Worm (Caenorhabditis elegans) whole organism, young adult: Measurements from ENCODE around the gene tbc-14.

Experiments
- B0336.3 ChIP-seq: fragments of 200-800 bp; sonication (Bioruptor generic); IDR thresholded peaks from 2 replicates; pipeline ENCODE4 v1.3.6; 2022; ENCODE audit warnings: missing genetic modification characterization, missing compliant biosample characterization
- F23B12.7 ChIP-seq: sonication (generic microtip); optimal IDR thresholded peaks from 2 replicates; lab custom pipeline; 2017; ENCODE audit warnings: missing genetic modification characterization, mild to moderate bottlenecking, missing compliant biosample characterization, antibody characterized with exemption, moderate library complexity; ENCODE audit not compliant: insufficient read depth
- K11D2.4 ChIP-seq: fragments of 200-800 bp; sonication (Bioruptor generic); IDR thresholded peaks from 2 replicates; pipeline ENCODE4 v1.3.6; 2022; ENCODE audit warnings: missing genetic modification reagents, missing genetic modification characterization, missing compliant biosample characterization
- Y56A3A.18 ChIP-seq: fragments of 200-800 bp; sonication (Bioruptor generic); IDR thresholded peaks from 2 replicates; pipeline ENCODE4 v1.3.6; 2022; ENCODE audit warnings: missing genetic modification reagents, missing genetic modification characterization, missing compliant biosample characterization
- akir-1 ChIP-seq: fragments of 200-800 bp; sonication (Bioruptor generic); optimal IDR thresholded peaks from 2 replicates; lab custom pipeline; 2018; ENCODE audit warnings: mild to moderate bottlenecking, missing genetic modification characterization, moderate library complexity, missing compliant biosample characterization
- atf-7 ChIP-seq: sonication (generic microtip); optimal IDR thresholded peaks from 2 replicates; lab custom pipeline; 2017; ENCODE audit warnings: mild to moderate bottlenecking, missing genetic modification characterization, missing compliant biosample characterization
- attf-3 ChIP-seq: fragments of 200-800 bp; sonication (Bioruptor generic); conservative IDR thresholded peaks from 2 replicates; pipeline ENCODE4 v1.3.6; 2022; ENCODE audit warnings: missing genetic modification reagents, missing genetic modification characterization, missing compliant biosample characterization
- attf-5 ChIP-seq: fragments of 200-800 bp; sonication (Bioruptor generic); optimal IDR thresholded peaks from 2 replicates; lab custom pipeline; 2018; ENCODE audit warnings: mild to moderate bottlenecking, missing genetic modification characterization, missing compliant biosample characterization
- ccch-3 ChIP-seq: fragments of 200-800 bp; sonication (Bioruptor generic); optimal IDR thresholded peaks from 2 replicates; lab custom pipeline; 2018; ENCODE audit warnings: mild to moderate bottlenecking, missing genetic modification characterization, missing compliant biosample characterization
- cebp-1 ChIP-seq, 2 experiments: fragments of 200-800 bp in 1 of 2; sonication (Bioruptor generic) in 1 of 2; sonication (generic microtip) in 1 of 2; IDR thresholded peaks in 1 of 2; optimal IDR thresholded peaks in 1 of 2; 2 replicates each; pipeline versions ENCODE4 v1.3.6 to Lab custom; 2017 to 2022; ENCODE audit warnings: missing compliant biosample characterization in 2 of 2, missing genetic modification characterization in 2 of 2, mild to moderate bottlenecking in 1 of 2, missing genetic modification reagents in 1 of 2, moderate library complexity in 1 of 2
- cebp-2 ChIP-seq: fragments of 200-800 bp; sonication (Bioruptor generic); IDR thresholded peaks from 2 replicates; pipeline ENCODE4 v1.3.6; 2022; ENCODE audit warnings: missing genetic modification characterization, missing compliant biosample characterization
- ceh-27 ChIP-seq: fragments of 200-800 bp; sonication (Bioruptor generic); optimal IDR thresholded peaks from 2 replicates; lab custom pipeline; 2018; ENCODE audit warnings: mild to moderate bottlenecking, missing genetic modification characterization, moderate library complexity, missing compliant biosample characterization
- chd-7 ChIP-seq: sonication (generic microtip); optimal IDR thresholded peaks from 2 replicates; lab custom pipeline; 2016; ENCODE audit warnings: mild to moderate bottlenecking, missing genetic modification characterization, moderate library complexity, missing compliant biosample characterization
- dox-1 ChIP-seq: fragments of 200-800 bp; sonication (Bioruptor generic); IDR thresholded peaks from 2 replicates; pipeline ENCODE4 v1.3.6; 2022; ENCODE audit warnings: missing genetic modification reagents, missing genetic modification characterization, missing compliant biosample characterization
- egl-44 ChIP-seq: fragments of 200-800 bp; sonication (Bioruptor generic); IDR thresholded peaks from 2 replicates; pipeline ENCODE4 v1.3.6; 2022; ENCODE audit warnings: missing genetic modification reagents, missing genetic modification characterization, missing compliant biosample characterization
- ets-4 ChIP-seq: fragments of 200-800 bp; sonication (Bioruptor generic); optimal IDR thresholded peaks from 2 replicates; lab custom pipeline; 2018; ENCODE audit warnings: mild to moderate bottlenecking, missing genetic modification characterization, missing compliant biosample characterization
- him-1 ChIP-seq: sonication (generic microtip); optimal IDR thresholded peaks from 2 replicates; lab custom pipeline; 2016; ENCODE audit warnings: missing genotype, missing genetic modification reagents, missing genetic modification characterization, missing compliant biosample characterization
- hmg-1.2 ChIP-seq: fragments of 200-800 bp; sonication (Bioruptor generic); IDR thresholded peaks from 2 replicates; pipeline ENCODE4 v1.3.6; 2022; ENCODE audit warnings: missing genetic modification reagents, missing genetic modification characterization, missing compliant biosample characterization
- let-607 ChIP-seq, 2 experiments: fragments of 200-800 bp in 1 of 2; sonication (Bioruptor generic) in 1 of 2; sonication (generic microtip) in 1 of 2; optimal IDR thresholded peaks; 2 replicates each; lab custom pipeline; 2016 to 2018; ENCODE audit warnings: mild to moderate bottlenecking in 2 of 2, missing compliant biosample characterization in 2 of 2, missing genetic modification characterization in 2 of 2, moderate library complexity in 2 of 2, missing genotype in 1 of 2
- lin-35 ChIP-seq, 3 experiments: fragments of 150-350 bp in 2 of 3; sonication (generic microtip) in 1 of 3; optimal IDR thresholded peaks; 2 replicates each; lab custom pipeline; 2014 to 2018; ENCODE audit warnings: missing biosample characterization in 3 of 3, missing genetic modification characterization in 3 of 3, missing genetic modification reagents in 3 of 3
- lin-40 ChIP-seq: sonication (generic microtip); optimal IDR thresholded peaks from 2 replicates; lab custom pipeline; 2016; ENCODE audit warnings: missing genetic modification characterization, mild to moderate bottlenecking, missing compliant biosample characterization, missing genotype, missing genetic modification reagents
- lin-54 ChIP-seq: fragments of 200-800 bp; sonication (Bioruptor generic); optimal IDR thresholded peaks from 2 replicates; lab custom pipeline; 2018; ENCODE audit warnings: mild to moderate bottlenecking, missing genetic modification characterization, missing compliant biosample characterization
- lsl-1 ChIP-seq: fragments of 200-800 bp; sonication (Bioruptor generic); optimal IDR thresholded peaks from 2 replicates; lab custom pipeline; 2018; ENCODE audit warnings: mild to moderate bottlenecking, missing genetic modification characterization, moderate library complexity, missing compliant biosample characterization
- madf-3 ChIP-seq: fragments of 200-800 bp; sonication (Bioruptor generic); IDR thresholded peaks from 2 replicates; pipeline ENCODE4 v1.3.6; 2022; ENCODE audit warnings: missing genetic modification reagents, missing genetic modification characterization, missing compliant biosample characterization
- mes-4 ChIP-seq: sonication (generic microtip); optimal IDR thresholded peaks from 2 replicates; lab custom pipeline; 2016; ENCODE audit warnings: missing genotype, missing genetic modification characterization, missing compliant biosample characterization
- nfya-2 ChIP-seq: fragments of 200-800 bp; sonication (Bioruptor generic); IDR thresholded peaks from 2 replicates; pipeline ENCODE4 v1.3.6; 2022; ENCODE audit warnings: missing genetic modification reagents, missing genetic modification characterization, missing compliant biosample characterization
- nfyb-1 ChIP-seq: fragments of 200-800 bp; sonication (Bioruptor generic); IDR thresholded peaks from 2 replicates; pipeline ENCODE4 v1.3.6; 2022; ENCODE audit warnings: missing genetic modification reagents, missing genetic modification characterization, missing compliant biosample characterization
- nhr-80 ChIP-seq: sonication (generic microtip); optimal IDR thresholded peaks from 2 replicates; lab custom pipeline; 2016; ENCODE audit warnings: missing genetic modification characterization, missing compliant biosample characterization
- repo-1 ChIP-seq: sonication (generic microtip); optimal IDR thresholded peaks from 2 replicates; lab custom pipeline; 2017; ENCODE audit warnings: mild to moderate bottlenecking, missing genetic modification characterization, missing compliant biosample characterization
- sdz-38 ChIP-seq: sonication (generic microtip); optimal IDR thresholded peaks from 2 replicates; lab custom pipeline; 2016; ENCODE audit warnings: missing genotype, missing genetic modification characterization, missing compliant biosample characterization
- snpc-4 ChIP-seq, 5 experiments: fragments of 150-350 bp in 1 of 5; sonication (generic microtip) in 4 of 5; optimal IDR thresholded peaks; 2 replicates each; lab custom pipeline; 2014 to 2018; ENCODE audit warnings: missing genetic modification characterization in 5 of 5, missing biosample characterization in 3 of 5, antibody characterized with exemption in 2 of 5, mild to moderate bottlenecking in 2 of 5, missing compliant biosample characterization in 2 of 5, missing genotype in 2 of 5, moderate library complexity in 2 of 5, missing genetic modification reagents in 1 of 5
- tbx-9 ChIP-seq: sonication (generic microtip); optimal IDR thresholded peaks from 2 replicates; lab custom pipeline; 2016; ENCODE audit warnings: borderline replicate concordance, missing genetic modification characterization, inconsistent platforms, missing compliant biosample characterization
- unc-62 ChIP-seq: fragments of 150-350 bp; optimal IDR thresholded peaks from 2 replicates; lab custom pipeline; 2014; ENCODE audit warnings: missing biosample characterization, missing genetic modification reagents, missing genetic modification characterization
- zfh-2 ChIP-seq: fragments of 200-800 bp; sonication (Bioruptor generic); conservative IDR thresholded peaks from 2 replicates; pipeline ENCODE4 v1.3.6; 2022; ENCODE audit warnings: missing genetic modification reagents, missing genetic modification characterization, missing compliant biosample characterization
- ztf-22 ChIP-seq: fragments of 200-800 bp; sonication (Bioruptor generic); optimal IDR thresholded peaks from 2 replicates; lab custom pipeline; 2018; ENCODE audit warnings: mild to moderate bottlenecking, missing genetic modification characterization, moderate library complexity, missing compliant biosample characterization
- ztf-25 ChIP-seq: fragments of 200-800 bp; sonication (Bioruptor generic); IDR thresholded peaks from 2 replicates; pipeline ENCODE4 v1.3.6; 2022; ENCODE audit warnings: missing genetic modification reagents, missing genetic modification characterization, missing compliant biosample characterization
- ztf-26 ChIP-seq: sonication (generic microtip); optimal IDR thresholded peaks from 2 replicates; lab custom pipeline; 2017; ENCODE audit warnings: missing genetic modification characterization, missing compliant biosample characterization
- ztf-6 ChIP-seq: fragments of 200-800 bp; sonication (Bioruptor generic); IDR thresholded peaks from 2 replicates; pipeline ENCODE4 v1.3.6; 2022; ENCODE audit warnings: missing genetic modification reagents, missing genetic modification characterization, missing compliant biosample characterization

tbc-14 gene

ce11 chrII:13469043-13469652 lies 21.8 kb upstream of the tbc-14 start, which contains the start of gene E01G4.3 (continued):
- TF ChIP-seq mes-4 (no peak), lin-40 (tag; lab: Kevin White, UChicago) (peak; percentile 66), tbx-9 (no peak), cebp-2 (GFP tag; lab: Robert Waterston, UW) (no peak), nfya-2 (GFP tag; lab: Robert Waterston, UW) (no peak), unc-62 (GFP tag; lab: Kevin White, UChicago) (no peak), attf-5 (GFP tag; lab: Kevin White, UChicago) (peak; percentile 11), B0336.3 (GFP tag; lab: Robert Waterston, UW) (peak; percentile 54; the same call in 1 of the 2 replicates), F23B12.7 (tag; lab: Kevin White, UChicago) (no peak), him-1 (tag; lab: Kevin White, UChicago) (no peak), ets-4 (GFP tag; lab: Kevin White, UChicago) (peak; percentile 27), akir-1 (GFP tag; lab: Kevin White, UChicago) (no peak), zfh-2 (GFP tag; lab: Robert Waterston, UW) (no peak), ccch-3 (no peak), nfyb-1 (peak; percentile 59; the same call in 1 of the 2 replicates), sdz-38 (tag; lab: Kevin White, UChicago) (no peak), lsl-1 (GFP tag; lab: Kevin White, UChicago) (no peak), egl-44 (GFP tag; lab: Robert Waterston, UW) (0 out of 2 replicates have a peak, but pooled peaks have one; percentile 11)
- TF ChIP-seq, all 124 proteins: peak for 17

ce11 chrII:13467838-13468389 lies 20.5 kb upstream of the tbc-14 start:
- TF ChIP-seq Y56A3A.18 (GFP tag; lab: Robert Waterston, UW) = no peak
- TF ChIP-seq nhr-80 (tag; lab: Kevin White, UChicago) = peak; percentile 87
- peak; percentile 3 for TF ChIP-seq atf-7 (tag; lab: Kevin White, UChicago)
- TF ChIP-seq ztf-22 (GFP tag; lab: Kevin White, UChicago) = peak; percentile 35

ce11 chrII:13465381-13465838 lies 18.0 kb upstream of the tbc-14 start:
- TF ChIP-seq F23B12.7 (tag; lab: Kevin White, UChicago) = no peak
- peak; percentile 4 for TF ChIP-seq lin-40 (tag; lab: Kevin White, UChicago)
- no peak for TF ChIP-seq ceh-27 (GFP tag; lab: Kevin White, UChicago)
- peak; percentile 85 for TF ChIP-seq nhr-80 (tag; lab: Kevin White, UChicago)
- no peak for TF ChIP-seq madf-3 (GFP tag; lab: Robert Waterston, UW)
- no peak for TF ChIP-seq ztf-22 (GFP tag; lab: Kevin White, UChicago)
- no peak for TF ChIP-seq ztf-25 (GFP tag; lab: Robert Waterston, UW)
- no peak for TF ChIP-seq ztf-6 (GFP tag; lab: Robert Waterston, UW)
- TF ChIP-seq dox-1 = 0 out of 2 replicates have a peak, but pooled peaks have one; percentile 23
- TF ChIP-seq attf-3 (GFP tag; lab: Robert Waterston, UW) = no peak
- TF ChIP-seq cebp-1 (GFP tag; IDR thresholded peaks at IDR 0.05; lab: Robert Waterston, UW) = no peak
- TF ChIP-seq cebp-1 (tag; optimal IDR thresholded peaks at IDR 0.05; lab: Kevin White, UChicago) = peak; percentile 20

- TF ChIP-seq K11D2.4 (GFP tag; lab: Robert Waterston, UW) = peak; percentile 53; the same call in 1 of the 2 replicates
- peak; percentile 31 for TF ChIP-seq dox-1
- peak; percentile 30; the same call in 1 of the 2 replicates for TF ChIP-seq hmg-1.2 (GFP tag; lab: Robert Waterston, UW)
- TF ChIP-seq F23B12.7 (tag; lab: Kevin White, UChicago) = no peak
- TF ChIP-seq let-607 (tag; optimal IDR thresholded peaks at IDR 0.05; lab: Kevin White, UChicago) = peak in 1 of 2 experiments; percentile 13
- peak; percentile 73; the same call in 1 of the 2 replicates for TF ChIP-seq egl-44 (GFP tag; lab: Robert Waterston, UW)
- TF ChIP-seq chd-7 (tag; lab: Kevin White, UChicago) = peak; percentile 81
- TF ChIP-seq lin-54 (GFP tag; lab: Kevin White, UChicago) = peak; percentile 2
- no peak for TF ChIP-seq snpc-4 (GFP tag; optimal IDR thresholded peaks at IDR 0.05; lab: Kevin White, UChicago)
- TF ChIP-seq snpc-4 (tag; optimal IDR thresholded peaks at IDR 0.05; lab: Kevin White, UChicago) = peak in 3 of 4 experiments; percentile 33 to 36 (median 35)
- TF ChIP-seq ztf-26 (tag; lab: Kevin White, UChicago) = peak; percentile 73
- TF ChIP-seq lin-35 (GFP tag; optimal IDR thresholded peaks at IDR 0.05; lab: Kevin White, UChicago) = peak in 1 of 3 experiments; percentile 8
- TF ChIP-seq repo-1 (tag; lab: Kevin White, UChicago) = peak; percentile 23
Observed at ce11 chrII:13461604-13462375, 14.4 kb upstream of the tbc-14 start.
